Worm (Caenorhabditis elegans) whole organism, dauer: ENCODE results near the gene M110.3.

ENCODE experiments used
- unc-62 ChIP-seq: sonication (generic microtip); optimal IDR thresholded peaks from 2 replicates; lab custom pipeline; 2017; ENCODE audit warnings: missing biosample characterization, missing genetic modification reagents, missing genetic modification characterization

M110.3 gene

ce11 chrII:8216433-8216832 lies at the start of gene M110.3:
M110.3 (minus strand) TSS chrII:8216616.
- no peak for TF ChIP-seq unc-62 (GFP tag; lab: Kevin White, UChicago)

ce11 chrII:8264619-8265018 lies 48.2 kb upstream of the M110.3 start, which contains the start of gene srdh-1:
srdh-1 (plus strand) TSS chrII:8264661.
- TF ChIP-seq unc-62 (GFP tag; lab: Kevin White, UChicago) = no peak

- no peak for TF ChIP-seq unc-62 (GFP tag; lab: Kevin White, UChicago)
These were observed 47.1 kb upstream of the M110.3 start for ce11 chrII:8263562-8263961.

ce11 chrII:8259674-8260073 lies 43.3 kb upstream of the M110.3 start:
- TF ChIP-seq unc-62 (GFP tag; lab: Kevin White, UChicago) = no peak

ce11 chrII:8259038-8259437 lies 42.6 kb upstream of the M110.3 start, which contains the start of gene F35C11.6:
F35C11.6 (minus strand) TSS chrII:8259138.
- TF ChIP-seq unc-62 (GFP tag; lab: Kevin White, UChicago) = no peak

- TF ChIP-seq unc-62 (GFP tag; lab: Kevin White, UChicago) = no peak
These were observed 39.6 kb upstream of the M110.3 start, which contains the start of gene F35C11.7 for ce11 chrII:8256013-8256412. F35C11.7 (plus strand) TSS chrII:8256313.

ce11 chrII:8253160-8253793 lies 36.9 kb upstream of the M110.3 start, which contains the start of gene F35C11.5:
F35C11.5 (plus strand) TSS chrII:8253743.
- TF ChIP-seq unc-62 (GFP tag; lab: Kevin White, UChicago) = no peak

ce11 chrII:8249710-8250109 lies 33.3 kb upstream of the M110.3 start:
- TF ChIP-seq unc-62 (GFP tag; lab: Kevin White, UChicago) = no peak

ce11 chrII:8248745-8249144 lies 32.3 kb upstream of the M110.3 start, which contains the start of the genes F35C11.2 and F35C11.4:
F35C11.2 (minus strand) TSS chrII:8248834.
F35C11.4 (plus strand) TSS chrII:8249004.
- no peak for TF ChIP-seq unc-62 (GFP tag; lab: Kevin White, UChicago)

- no peak for TF ChIP-seq unc-62 (GFP tag; lab: Kevin White, UChicago)
These were observed 30.1 kb upstream of the M110.3 start, which contains the start of gene F35C11.3 for ce11 chrII:8246476-8246875. F35C11.3 (plus strand) TSS chrII:8246776.

- TF ChIP-seq unc-62 (GFP tag; lab: Kevin White, UChicago) = no peak
These were observed 21.7 kb upstream of the M110.3 start, which contains the start of gene nlp-5 for ce11 chrII:8238155-8238554. nlp-5 (plus strand) TSS chrII:8238455.

- TF ChIP-seq unc-62 (GFP tag; lab: Kevin White, UChicago) = no peak
These were observed 16.1 kb upstream of the M110.3 start, which contains the start of gene M110.7 for ce11 chrII:8232489-8232888. M110.7 (plus strand) TSS chrII:8232789.

ce11 chrII:8230976-8231375 lies 14.6 kb upstream of the M110.3 start, which contains the start of gene M110.9:
M110.9 (plus strand) TSS chrII:8231276.
- TF ChIP-seq unc-62 (GFP tag; lab: Kevin White, UChicago) = no peak

- TF ChIP-seq unc-62 (GFP tag; lab: Kevin White, UChicago) = no peak
These were observed 10.1 kb upstream of the M110.3 start for ce11 chrII:8226475-8226874.

- no peak for TF ChIP-seq unc-62 (GFP tag; lab: Kevin White, UChicago)
These were observed 9.5 kb upstream of the M110.3 start for ce11 chrII:8225914-8226313.

ce11 chrII:8225347-8225746 lies 8.9 kb upstream of the M110.3 start:
- TF ChIP-seq unc-62 (GFP tag; lab: Kevin White, UChicago) = no peak

- TF ChIP-seq unc-62 (GFP tag; lab: Kevin White, UChicago) = no peak
These were observed 8.2 kb upstream of the M110.3 start for ce11 chrII:8224623-8225022.
